Fruit fly (Drosophila melanogaster) whole organism, wandering third instar larva: Measurements from ENCODE around the gene CG31910.

ENCODE experiments used
- Abd-B ChIP-seq: fragments of >200 bp; optimal IDR thresholded peaks from 2 replicates; lab custom pipeline; 2017; ENCODE audit warnings: missing biosample characterization, missing genetic modification characterization
- CG9705 ChIP-seq: fragments of 200-800 bp; sonication (Bioruptor generic); optimal IDR thresholded peaks from 2 replicates; lab custom pipeline; 2018; ENCODE audit warnings: missing biosample characterization, mild to moderate bottlenecking, missing genetic modification characterization
- Dif ChIP-seq: fragments of 200-275, 200-300 bp; sonication (Bioruptor generic); optimal IDR thresholded peaks from 2 replicates; lab custom pipeline; 2018; ENCODE audit warnings: missing biosample characterization, missing genetic modification characterization; ENCODE audit not compliant: partially characterized antibody
- HLH106 ChIP-seq: fragments of 200-800 bp; optimal IDR thresholded peaks from 3 replicates; lab custom pipeline; 2019; ENCODE audit warnings: missing biosample characterization, mild to moderate bottlenecking, missing genetic modification characterization, moderate library complexity
- Hnf4 ChIP-seq: fragments of 200-800 bp; sonication (Bioruptor generic); optimal IDR thresholded peaks from 2 replicates; lab custom pipeline; 2016; ENCODE audit warnings: missing biosample characterization, mild to moderate bottlenecking, missing genetic modification characterization
- Hr78 ChIP-seq: fragments of >200 bp; optimal IDR thresholded peaks from 2 replicates; lab custom pipeline; 2017; ENCODE audit warnings: missing biosample characterization, missing genetic modification characterization
- Hr83 ChIP-seq: fragments of 200-300 bp; sonication (Bioruptor generic); optimal IDR thresholded peaks from 2 replicates; lab custom pipeline; 2016; ENCODE audit warnings: missing biosample characterization, mild to moderate bottlenecking, missing genetic modification characterization, moderate library complexity; ENCODE audit not compliant: poor library complexity, severe bottlenecking
- Mio ChIP-seq: sonication (Bioruptor generic); optimal IDR thresholded peaks from 2 replicates; lab custom pipeline; 2016; ENCODE audit warnings: missing biosample characterization, missing genetic modification characterization
- Myc ChIP-seq: fragments of >200 bp; optimal IDR thresholded peaks from 2 replicates; lab custom pipeline; 2017
- OdsH ChIP-seq: fragments of 200-800 bp; sonication (Bioruptor generic); optimal IDR thresholded peaks from 2 replicates; lab custom pipeline; 2016; ENCODE audit warnings: missing biosample characterization, mild to moderate bottlenecking, missing genetic modification characterization
- Rel ChIP-seq, 2 experiments: fragments of 200-800 bp; sonication (Bioruptor generic) in 1 of 2; optimal IDR thresholded peaks; 2 replicates in 1 of 2; 3 replicates in 1 of 2; lab custom pipeline; 2016 to 2019; ENCODE audit warnings: mild to moderate bottlenecking in 2 of 2, missing biosample characterization in 2 of 2, missing genetic modification characterization in 2 of 2, moderate library complexity in 1 of 2
- Sp1 ChIP-seq: fragments of 200-800 bp; sonication (Bioruptor generic); optimal IDR thresholded peaks from 3 replicates; lab custom pipeline; 2019; ENCODE audit warnings: missing biosample characterization, mild to moderate bottlenecking, missing genetic modification characterization, moderate library complexity
- Vsx2 ChIP-seq: fragments of 200-300, 225-300 bp; sonication (Bioruptor generic); optimal IDR thresholded peaks from 2 replicates; lab custom pipeline; 2018; ENCODE audit warnings: missing biosample characterization, missing genetic modification characterization; ENCODE audit not compliant: partially characterized antibody
- br ChIP-seq: fragments of 200-800 bp; sonication (Bioruptor generic); optimal IDR thresholded peaks from 2 replicates; lab custom pipeline; 2016; ENCODE audit warnings: missing biosample characterization, missing genetic modification characterization
- brk ChIP-seq: fragments of 200-800 bp; sonication (Bioruptor generic); optimal IDR thresholded peaks from 2 replicates; lab custom pipeline; 2016; ENCODE audit warnings: missing biosample characterization, mild to moderate bottlenecking, missing genetic modification characterization
- dl ChIP-seq, 2 experiments: fragments of 175-275, 200-275 bp in 1 of 2; fragments of 200-275 bp in 1 of 2; sonication (Bioruptor generic); optimal IDR thresholded peaks; lab custom pipeline; 2018; ENCODE audit warnings: mild to moderate bottlenecking in 2 of 2, missing biosample characterization in 2 of 2, missing genetic modification characterization in 2 of 2, moderate library complexity in 2 of 2; ENCODE audit not compliant: partially characterized antibody in 2 of 2, insufficient read depth in 1 of 2
- dmrt93B ChIP-seq: fragments of 200-800 bp; sonication (Bioruptor generic); optimal IDR thresholded peaks from 2 replicates; lab custom pipeline; 2018; ENCODE audit warnings: missing biosample characterization, mild to moderate bottlenecking, missing genetic modification characterization
- foxo ChIP-seq, 2 experiments: fragments of 200-800 bp; sonication (Bioruptor generic); optimal IDR thresholded peaks; 2 replicates in 1 of 2; 3 replicates in 1 of 2; lab custom pipeline; 2016 to 2017; ENCODE audit warnings: missing biosample characterization in 2 of 2, missing genetic modification characterization in 2 of 2
- h ChIP-seq: fragments of 200-800 bp; sonication (Bioruptor generic); optimal IDR thresholded peaks from 3 replicates; lab custom pipeline; 2016; ENCODE audit warnings: missing biosample characterization, mild to moderate bottlenecking, missing genetic modification characterization
- jim ChIP-seq: fragments of 175-275, 200-325 bp; sonication (Bioruptor generic); optimal IDR thresholded peaks from 2 replicates; lab custom pipeline; 2016; ENCODE audit warnings: missing biosample characterization, mild to moderate bottlenecking, missing genetic modification characterization
- lola ChIP-seq: fragments of >200 bp; optimal IDR thresholded peaks from 2 replicates; lab custom pipeline; 2017; ENCODE audit warnings: missing biosample characterization, missing genetic modification characterization
- pan ChIP-seq: fragments of >200 bp; optimal IDR thresholded peaks from 2 replicates; lab custom pipeline; 2017
- psq ChIP-seq: fragments of 200-800 bp; sonication (Bioruptor generic); optimal IDR thresholded peaks from 3 replicates; lab custom pipeline; 2017; ENCODE audit warnings: missing biosample characterization, mild to moderate bottlenecking, missing genetic modification characterization, moderate library complexity
- rgr ChIP-seq: fragments of 200-800 bp; sonication (Bioruptor generic); optimal IDR thresholded peaks from 3 replicates; lab custom pipeline; 2016; ENCODE audit warnings: missing biosample characterization, mild to moderate bottlenecking, missing genetic modification characterization
- sv ChIP-seq: fragments of 200-800 bp; sonication (Bioruptor generic); optimal IDR thresholded peaks from 3 replicates; lab custom pipeline; 2016; ENCODE audit warnings: missing biosample characterization, missing genetic modification characterization
- usp ChIP-seq: fragments of >200 bp; optimal IDR thresholded peaks from 2 replicates; lab custom pipeline; 2017; ENCODE audit warnings: missing biosample characterization, missing genetic modification characterization
- woc ChIP-seq: sonication (Bioruptor generic); optimal IDR thresholded peaks from 2 replicates; lab custom pipeline; 2016; ENCODE audit warnings: missing biosample characterization, mild to moderate bottlenecking, missing genetic modification characterization

CG31910 gene

DNA sequence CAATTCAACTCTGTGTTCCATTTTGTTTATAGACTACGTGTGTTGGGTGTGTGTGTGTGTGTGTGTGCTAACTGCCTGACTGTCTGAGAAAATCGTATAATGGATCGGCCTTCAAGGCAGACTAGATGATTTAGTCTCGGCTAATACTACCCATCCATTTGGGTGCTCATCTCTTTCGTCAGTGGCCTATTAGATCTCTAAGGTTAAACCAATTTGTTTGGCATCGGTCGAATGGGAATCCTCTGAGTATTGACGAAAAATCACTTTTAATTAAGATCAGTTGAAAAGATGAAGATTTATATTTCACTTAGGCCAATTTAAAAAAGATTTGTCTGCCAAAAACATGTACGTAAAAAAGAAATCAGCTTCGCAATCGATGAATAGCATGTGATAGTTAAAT lies at the start of gene CG31910:
TSS of gene CG31910 (minus strand) at position 101 of the 400 bp plus-strand sequence.
- TF ChIP-seq jim (GFP tag; lab: Kevin White, UChicago) (no peak), Hr78 (GFP tag; lab: Kevin White, UChicago) (no peak), dmrt93B (GFP tag; lab: Kevin White, UChicago) (no peak), OdsH (GFP tag; lab: Kevin White, UChicago) (no peak), h (no peak)

DNA sequence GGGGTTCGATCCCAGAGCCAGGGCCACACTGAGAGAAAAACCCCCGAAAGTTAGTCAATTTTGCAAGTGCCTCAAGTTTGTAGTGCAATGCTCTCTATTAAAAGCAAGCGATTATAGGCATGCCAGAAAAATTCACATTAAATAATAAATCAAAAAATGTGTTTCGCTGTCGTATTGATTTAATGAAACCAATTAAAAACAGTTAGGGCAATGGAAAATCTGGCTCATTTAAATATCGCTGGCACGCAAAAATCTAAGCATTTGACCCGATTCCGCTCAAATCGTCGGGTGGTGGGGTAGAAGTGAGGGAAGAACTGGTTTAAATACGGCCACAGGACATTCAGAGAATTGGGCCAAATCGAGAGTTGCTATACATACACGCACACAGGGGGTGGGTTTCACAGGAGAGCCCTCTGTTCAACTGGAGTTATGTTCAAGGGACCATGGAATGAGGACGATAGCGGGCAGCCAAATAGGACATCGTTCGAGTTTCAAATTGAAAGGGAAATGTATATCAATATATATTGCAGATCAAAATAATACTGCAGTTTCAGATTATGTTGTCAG lies 49.6 kb upstream of the CG31910 start:
- TF ChIP-seq Hr78 (GFP tag; lab: Kevin White, UChicago) (no peak), woc (peak; percentile 17), Dif (GFP tag; lab: Kevin White, UChicago) (no peak), brk (no peak), sv (GFP tag; lab: Kevin White, UChicago) (no peak), Sp1 (GFP tag; lab: Kevin White, UChicago) (no peak), foxo (GFP tag; optimal IDR thresholded peaks at IDR 0.05; lab: Kevin White, UChicago) (peak in 1 of 2 experiments; percentile 11), usp (GFP tag; lab: Kevin White, UChicago) (no peak), dmrt93B (GFP tag; lab: Kevin White, UChicago) (no peak)

DNA sequence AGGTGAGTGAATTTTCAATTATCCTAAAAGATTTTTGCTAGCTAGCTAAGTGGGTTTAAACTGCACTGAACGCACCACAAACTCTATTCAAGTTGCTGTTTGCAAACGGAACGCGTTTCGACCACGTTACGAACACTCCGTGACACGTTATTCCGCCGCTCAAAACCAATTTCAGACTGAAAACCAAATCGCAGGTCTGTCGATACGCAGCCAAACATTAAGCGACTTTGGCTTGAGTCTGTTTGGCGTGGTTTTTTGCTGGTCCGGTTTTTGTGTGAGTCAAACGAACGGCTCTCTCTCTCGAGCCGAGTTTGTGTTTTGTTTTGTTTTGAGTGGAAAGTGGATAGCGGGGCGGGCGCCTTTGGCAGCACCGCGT lies 49.0 kb upstream of the CG31910 start:
- no peak for TF ChIP-seq Rel (GFP tag; optimal IDR thresholded peaks at IDR 0.05; lab: Kevin White, UChicago)
- no peak for TF ChIP-seq Rel (tag; optimal IDR thresholded peaks at IDR 0.05; lab: Kevin White, UChicago)
- TF ChIP-seq Hnf4 (GFP tag; lab: Kevin White, UChicago) = peak; percentile 1
- no peak for TF ChIP-seq sv (GFP tag; lab: Kevin White, UChicago)
- peak; percentile 53 for TF ChIP-seq Dif (GFP tag; lab: Kevin White, UChicago)
- TF ChIP-seq psq = no peak
- TF ChIP-seq Hr83 (GFP tag; lab: Kevin White, UChicago) = no peak
- no peak for TF ChIP-seq usp (GFP tag; lab: Kevin White, UChicago)
- TF ChIP-seq dl (GFP tag; optimal IDR thresholded peaks at IDR 0.05; lab: Kevin White, UChicago; ENCODE audit: insufficient read depth in 1 of 2, partially characterized antibody in 2 of 2) = peak in 1 of 2 experiments; percentile 12

DNA sequence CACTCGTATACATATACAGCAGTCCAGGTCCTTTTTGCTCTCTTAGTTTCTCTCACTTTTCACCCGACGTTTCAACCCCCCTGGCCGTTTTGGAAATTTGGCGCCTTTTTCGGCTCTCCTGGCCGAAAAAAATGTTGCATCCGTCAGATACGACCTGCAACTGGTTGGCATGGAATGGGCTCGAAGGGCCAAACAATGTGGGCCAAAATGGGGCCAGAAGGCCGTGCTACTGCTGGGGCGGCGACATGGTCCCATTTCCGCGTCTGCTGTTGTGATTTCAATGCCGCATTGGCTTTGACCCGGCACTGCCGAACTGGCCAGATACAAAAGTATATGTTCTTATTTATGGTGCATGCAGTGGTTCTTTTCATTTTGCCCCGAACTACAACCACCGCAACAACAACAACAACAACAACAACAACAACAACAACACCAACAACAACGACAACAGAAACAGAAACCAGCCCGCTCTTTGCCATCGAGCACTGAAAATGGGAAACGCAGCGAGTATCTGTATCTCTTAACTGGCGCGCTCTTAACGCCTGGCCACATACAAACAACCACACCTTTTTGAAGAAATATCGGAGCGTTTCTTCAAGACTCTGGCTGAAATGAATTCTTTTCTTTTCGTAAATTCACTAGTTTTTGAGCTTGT lies 48.5 kb upstream of the CG31910 start:
- TF ChIP-seq Dif (GFP tag; lab: Kevin White, UChicago) (peak; percentile 2), rgr (GFP tag; lab: Kevin White, UChicago) (no peak)

DNA sequence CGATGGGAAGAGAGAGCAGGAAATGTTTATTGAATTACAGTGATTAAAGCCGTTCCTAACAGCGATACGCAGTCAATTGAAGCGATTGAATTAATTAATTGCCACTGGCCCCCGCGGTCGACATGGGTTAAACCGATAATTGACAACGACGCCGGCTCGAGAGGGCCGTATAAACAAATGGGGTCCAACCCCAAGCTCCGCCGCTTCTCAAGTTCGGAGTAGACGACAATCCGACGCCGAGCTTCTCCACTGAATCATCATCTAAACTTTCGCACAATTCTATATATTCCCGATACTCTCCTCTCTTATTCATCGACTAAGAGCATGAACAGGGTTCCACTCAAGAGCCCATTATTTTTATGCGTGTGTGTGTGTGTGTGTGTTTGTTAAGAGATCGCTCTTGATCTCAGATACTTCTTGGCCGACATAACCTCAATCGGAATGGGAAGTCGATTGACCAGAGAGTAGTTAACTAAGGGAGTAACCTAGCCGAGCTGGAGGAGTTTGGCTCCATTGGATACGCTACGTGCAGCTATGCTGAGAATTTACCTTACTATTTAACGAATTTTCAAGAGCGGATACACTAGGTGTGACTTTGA lies 46.5 kb upstream of the CG31910 start:
- TF ChIP-seq h (no peak), Mio (GFP tag; lab: Kevin White, UChicago) (no peak), rgr (GFP tag; lab: Kevin White, UChicago) (no peak), Abd-B (no peak), pan (no peak), br (GFP tag; lab: Kevin White, UChicago) (no peak), dl (GFP tag; optimal IDR thresholded peaks at IDR 0.05; lab: Kevin White, UChicago; ENCODE audit: insufficient read depth in 1 of 2, partially characterized antibody in 2 of 2) (peak in 1 of 2 experiments; percentile 69), dmrt93B (GFP tag; lab: Kevin White, UChicago) (no peak), Hnf4 (GFP tag; lab: Kevin White, UChicago) (no peak), Myc (no peak), Vsx2 (no peak), lola (GFP tag; lab: Kevin White, UChicago) (no peak), Dif (GFP tag; lab: Kevin White, UChicago) (peak; percentile 32), usp (GFP tag; lab: Kevin White, UChicago) (no peak), Rel (GFP tag; optimal IDR thresholded peaks at IDR 0.05; lab: Kevin White, UChicago) (no peak), Rel (tag; optimal IDR thresholded peaks at IDR 0.05; lab: Kevin White, UChicago) (no peak), CG9705 (GFP tag; lab: Kevin White, UChicago) (no peak), HLH106 (tag; lab: Kevin White, UChicago) (no peak)
